Worm (Caenorhabditis elegans) whole organism, young adult: ENCODE results near the gene col-73.
A peak's percentile ranks its signal among the peaks of the same experiment; 100 is the strongest.

Experiments used
- B0261.1 ChIP-seq: sonication (generic microtip); optimal IDR thresholded peaks from 2 replicates; lab custom pipeline; 2016; ENCODE audit warnings: mild to moderate bottlenecking, missing genetic modification characterization, moderate library complexity, missing compliant biosample characterization
- C17E4.6 ChIP-seq: fragments of 200-800 bp; sonication (Bioruptor generic); IDR thresholded peaks from 2 replicates; pipeline ENCODE4 v1.3.6; 2022; ENCODE audit warnings: missing genetic modification reagents, missing genetic modification characterization, missing compliant biosample characterization
- F22D6.2 ChIP-seq: sonication (generic microtip); optimal IDR thresholded peaks from 2 replicates; lab custom pipeline; 2016; ENCODE audit warnings: mild to moderate bottlenecking, missing genetic modification characterization, missing compliant biosample characterization
- F23B12.7 ChIP-seq: sonication (generic microtip); optimal IDR thresholded peaks from 2 replicates; lab custom pipeline; 2017; ENCODE audit warnings: missing genetic modification characterization, mild to moderate bottlenecking, missing compliant biosample characterization, antibody characterized with exemption, moderate library complexity; ENCODE audit not compliant: insufficient read depth
- F57C9.4 ChIP-seq: sonication (generic microtip); optimal IDR thresholded peaks from 2 replicates; lab custom pipeline; 2017; ENCODE audit warnings: mild to moderate bottlenecking, missing genetic modification characterization, missing compliant biosample characterization
- T07F8.4 ChIP-seq: sonication (generic microtip); optimal IDR thresholded peaks from 2 replicates; lab custom pipeline; 2016; ENCODE audit warnings: mild to moderate bottlenecking, missing genetic modification characterization, moderate library complexity, missing compliant biosample characterization
- Y56A3A.18 ChIP-seq: fragments of 200-800 bp; sonication (Bioruptor generic); IDR thresholded peaks from 2 replicates; pipeline ENCODE4 v1.3.6; 2022; ENCODE audit warnings: missing genetic modification reagents, missing genetic modification characterization, missing compliant biosample characterization
- Y79H2A.3 ChIP-seq: fragments of 200-800 bp; sonication (Bioruptor generic); conservative IDR thresholded peaks from 2 replicates; pipeline ENCODE4 v1.3.6; 2022; ENCODE audit warnings: missing genetic modification reagents, missing genetic modification characterization, missing compliant biosample characterization
- Y95B8A.8 ChIP-seq: fragments of 200-800 bp; sonication (Bioruptor generic); IDR thresholded peaks from 2 replicates; pipeline ENCODE4 v1.3.6; 2022; ENCODE audit warnings: missing genetic modification reagents, missing genetic modification characterization, missing compliant biosample characterization
- akir-1 ChIP-seq: fragments of 200-800 bp; sonication (Bioruptor generic); optimal IDR thresholded peaks from 2 replicates; lab custom pipeline; 2018; ENCODE audit warnings: mild to moderate bottlenecking, missing genetic modification characterization, moderate library complexity, missing compliant biosample characterization
- ama-1 ChIP-seq, 3 experiments: fragments of 150-350 bp in 1 of 3; sonication (generic microtip) in 2 of 3; optimal IDR thresholded peaks; 2 replicates each; lab custom pipeline; 2014 to 2018; ENCODE audit warnings: missing biosample characterization in 2 of 3, missing genetic modification characterization in 2 of 3, missing genetic modification reagents in 2 of 3
- aptf-3 ChIP-seq: fragments of 200-800 bp; sonication (Bioruptor generic); IDR thresholded peaks from 2 replicates; pipeline ENCODE4 v1.3.6; 2022; ENCODE audit warnings: missing genetic modification characterization, missing compliant biosample characterization
- atf-7 ChIP-seq: sonication (generic microtip); optimal IDR thresholded peaks from 2 replicates; lab custom pipeline; 2017; ENCODE audit warnings: mild to moderate bottlenecking, missing genetic modification characterization, missing compliant biosample characterization
- attf-3 ChIP-seq: fragments of 200-800 bp; sonication (Bioruptor generic); conservative IDR thresholded peaks from 2 replicates; pipeline ENCODE4 v1.3.6; 2022; ENCODE audit warnings: missing genetic modification reagents, missing genetic modification characterization, missing compliant biosample characterization
- attf-6 ChIP-seq: fragments of 200-800 bp; sonication (Bioruptor generic); IDR thresholded peaks from 2 replicates; pipeline ENCODE4 v1.3.6; 2022; ENCODE audit warnings: missing genetic modification reagents, missing genetic modification characterization, missing compliant biosample characterization
- ccch-3 ChIP-seq: fragments of 200-800 bp; sonication (Bioruptor generic); optimal IDR thresholded peaks from 2 replicates; lab custom pipeline; 2018; ENCODE audit warnings: mild to moderate bottlenecking, missing genetic modification characterization, missing compliant biosample characterization
- cebp-1 ChIP-seq, 2 experiments: fragments of 200-800 bp in 1 of 2; sonication (Bioruptor generic) in 1 of 2; sonication (generic microtip) in 1 of 2; IDR thresholded peaks in 1 of 2; optimal IDR thresholded peaks in 1 of 2; 2 replicates each; pipeline versions ENCODE4 v1.3.6 to Lab custom; 2017 to 2022; ENCODE audit warnings: missing compliant biosample characterization in 2 of 2, missing genetic modification characterization in 2 of 2, mild to moderate bottlenecking in 1 of 2, missing genetic modification reagents in 1 of 2, moderate library complexity in 1 of 2
- ceh-40 ChIP-seq: fragments of 200-800 bp; sonication (Bioruptor generic); IDR thresholded peaks from 2 replicates; pipeline ENCODE4 v1.3.6; 2022; ENCODE audit warnings: missing genetic modification characterization, missing compliant biosample characterization
- ceh-79 ChIP-seq: sonication (generic microtip); optimal IDR thresholded peaks from 2 replicates; lab custom pipeline; 2017; ENCODE audit warnings: mild to moderate bottlenecking, missing genetic modification characterization, missing compliant biosample characterization
- chd-7 ChIP-seq: sonication (generic microtip); optimal IDR thresholded peaks from 2 replicates; lab custom pipeline; 2016; ENCODE audit warnings: mild to moderate bottlenecking, missing genetic modification characterization, moderate library complexity, missing compliant biosample characterization
- die-1 ChIP-seq: sonication (generic microtip); optimal IDR thresholded peaks from 2 replicates; lab custom pipeline; 2016; ENCODE audit warnings: missing genotype, mild to moderate bottlenecking, missing genetic modification characterization, missing compliant biosample characterization
- dpff-1 ChIP-seq: sonication (generic microtip); optimal IDR thresholded peaks from 2 replicates; lab custom pipeline; 2017; ENCODE audit warnings: mild to moderate bottlenecking, missing genetic modification characterization, missing compliant biosample characterization
- dpl-1 ChIP-seq: fragments of 150-350 bp; optimal IDR thresholded peaks from 2 replicates; lab custom pipeline; 2014; ENCODE audit warnings: missing biosample characterization, missing genetic modification reagents, missing genetic modification characterization
- egl-44 ChIP-seq: fragments of 200-800 bp; sonication (Bioruptor generic); IDR thresholded peaks from 2 replicates; pipeline ENCODE4 v1.3.6; 2022; ENCODE audit warnings: missing genetic modification reagents, missing genetic modification characterization, missing compliant biosample characterization
- egrh-3 ChIP-seq: fragments of 200-800 bp; sonication (Bioruptor generic); IDR thresholded peaks from 2 replicates; pipeline ENCODE4 v1.3.6; 2022; ENCODE audit warnings: missing genetic modification reagents, missing genetic modification characterization, missing compliant biosample characterization
- ekl-4 ChIP-seq: fragments of 200-800 bp; sonication (Bioruptor generic); IDR thresholded peaks from 2 replicates; pipeline ENCODE4 v1.3.6; 2022; ENCODE audit warnings: missing genetic modification reagents, missing genetic modification characterization, missing compliant biosample characterization
- gei-17 ChIP-seq: fragments of 200-800 bp; sonication (Bioruptor generic); optimal IDR thresholded peaks from 2 replicates; lab custom pipeline; 2018; ENCODE audit warnings: mild to moderate bottlenecking, missing genetic modification characterization, missing compliant biosample characterization
- him-1 ChIP-seq: sonication (generic microtip); optimal IDR thresholded peaks from 2 replicates; lab custom pipeline; 2016; ENCODE audit warnings: missing genotype, missing genetic modification reagents, missing genetic modification characterization, missing compliant biosample characterization
- hlh-26 ChIP-seq: fragments of 200-800 bp; sonication (Bioruptor generic); conservative IDR thresholded peaks from 2 replicates; pipeline ENCODE4 v1.3.6; 2022; ENCODE audit warnings: missing genetic modification reagents, missing genetic modification characterization, missing compliant biosample characterization
- hmg-20 ChIP-seq: fragments of 200-800 bp; sonication (Bioruptor generic); IDR thresholded peaks from 2 replicates; pipeline ENCODE4 v1.3.6; 2022; ENCODE audit warnings: missing genetic modification reagents, missing genetic modification characterization, missing compliant biosample characterization
- hsf-1 ChIP-seq: fragments of 200-800 bp; sonication (Bioruptor generic); IDR thresholded peaks from 2 replicates; pipeline ENCODE4 v1.3.6; 2022; ENCODE audit warnings: missing genetic modification reagents, missing genetic modification characterization, missing compliant biosample characterization
- lag-1 ChIP-seq: fragments of 200-800 bp; sonication (Bioruptor generic); IDR thresholded peaks from 2 replicates; pipeline ENCODE4 v1.3.6; 2022; ENCODE audit warnings: missing genetic modification reagents, missing genetic modification characterization, missing compliant biosample characterization
- lin-35 ChIP-seq, 3 experiments: fragments of 150-350 bp in 2 of 3; sonication (generic microtip) in 1 of 3; optimal IDR thresholded peaks; 2 replicates each; lab custom pipeline; 2014 to 2018; ENCODE audit warnings: missing biosample characterization in 3 of 3, missing genetic modification characterization in 3 of 3, missing genetic modification reagents in 3 of 3
- lin-40 ChIP-seq: sonication (generic microtip); optimal IDR thresholded peaks from 2 replicates; lab custom pipeline; 2016; ENCODE audit warnings: missing genetic modification characterization, mild to moderate bottlenecking, missing compliant biosample characterization, missing genotype, missing genetic modification reagents
- lsy-27 ChIP-seq: sonication (generic microtip); optimal IDR thresholded peaks from 2 replicates; lab custom pipeline; 2017; ENCODE audit warnings: missing genetic modification characterization, mild to moderate bottlenecking, missing compliant biosample characterization, antibody characterized with exemption, missing genotype, borderline replicate concordance; ENCODE audit not compliant: insufficient read depth
- madf-8 ChIP-seq: fragments of 200-800 bp; sonication (Bioruptor generic); conservative IDR thresholded peaks from 2 replicates; pipeline ENCODE4 v1.3.6; 2022; ENCODE audit warnings: missing genetic modification reagents, missing genetic modification characterization, missing compliant biosample characterization
- mxl-1 ChIP-seq: sonication (generic microtip); optimal IDR thresholded peaks from 2 replicates; lab custom pipeline; 2016; ENCODE audit warnings: missing genetic modification characterization, missing compliant biosample characterization
- nfya-1 ChIP-seq: sonication (generic microtip); optimal IDR thresholded peaks from 2 replicates; lab custom pipeline; 2017; ENCODE audit warnings: antibody characterized with exemption, missing compliant biosample characterization, missing genetic modification characterization, borderline replicate concordance; ENCODE audit not compliant: insufficient read depth
- nfyb-1 ChIP-seq: fragments of 200-800 bp; sonication (Bioruptor generic); IDR thresholded peaks from 2 replicates; pipeline ENCODE4 v1.3.6; 2022; ENCODE audit warnings: missing genetic modification reagents, missing genetic modification characterization, missing compliant biosample characterization
- nhr-120 ChIP-seq: fragments of 200-800 bp; sonication (Bioruptor generic); IDR thresholded peaks from 2 replicates; pipeline ENCODE4 v1.3.6; 2022; ENCODE audit warnings: missing genetic modification characterization, missing compliant biosample characterization
- nhr-27 ChIP-seq: fragments of 200-800 bp; sonication (Bioruptor generic); optimal IDR thresholded peaks from 2 replicates; lab custom pipeline; 2018; ENCODE audit warnings: mild to moderate bottlenecking, missing genetic modification characterization, moderate library complexity, missing compliant biosample characterization
- pha-4 ChIP-seq: fragments of 150-350 bp; sonication (generic microtip); optimal IDR thresholded peaks from 2 replicates; lab custom pipeline; 2014; ENCODE audit warnings: missing biosample characterization, missing genetic modification reagents, missing genetic modification characterization
- rcor-1 ChIP-seq: fragments of 200-800 bp; sonication (Bioruptor generic); IDR thresholded peaks from 2 replicates; pipeline ENCODE4 v1.3.6; 2022; ENCODE audit warnings: missing genetic modification reagents, missing genetic modification characterization, missing compliant biosample characterization
- repo-1 ChIP-seq: sonication (generic microtip); optimal IDR thresholded peaks from 2 replicates; lab custom pipeline; 2017; ENCODE audit warnings: mild to moderate bottlenecking, missing genetic modification characterization, missing compliant biosample characterization
- sea-2 ChIP-seq: fragments of 200-800 bp; sonication (Bioruptor generic); IDR thresholded peaks from 2 replicates; pipeline ENCODE4 v1.3.6; 2022; ENCODE audit warnings: missing genetic modification characterization, missing compliant biosample characterization
- snpc-1.3 ChIP-seq: sonication (generic microtip); optimal IDR thresholded peaks from 2 replicates; lab custom pipeline; 2017; ENCODE audit warnings: missing genetic modification characterization, mild to moderate bottlenecking, missing compliant biosample characterization, antibody characterized with exemption, moderate library complexity, missing genotype, missing genetic modification reagents; ENCODE audit not compliant: insufficient read depth
- tlf-1 ChIP-seq: fragments of 200-800 bp; sonication (Bioruptor generic); optimal IDR thresholded peaks from 2 replicates; lab custom pipeline; 2018; ENCODE audit warnings: mild to moderate bottlenecking, missing genetic modification characterization, missing compliant biosample characterization
- ztf-26 ChIP-seq: sonication (generic microtip); optimal IDR thresholded peaks from 2 replicates; lab custom pipeline; 2017; ENCODE audit warnings: missing genetic modification characterization, missing compliant biosample characterization

Gene col-73

DNA sequence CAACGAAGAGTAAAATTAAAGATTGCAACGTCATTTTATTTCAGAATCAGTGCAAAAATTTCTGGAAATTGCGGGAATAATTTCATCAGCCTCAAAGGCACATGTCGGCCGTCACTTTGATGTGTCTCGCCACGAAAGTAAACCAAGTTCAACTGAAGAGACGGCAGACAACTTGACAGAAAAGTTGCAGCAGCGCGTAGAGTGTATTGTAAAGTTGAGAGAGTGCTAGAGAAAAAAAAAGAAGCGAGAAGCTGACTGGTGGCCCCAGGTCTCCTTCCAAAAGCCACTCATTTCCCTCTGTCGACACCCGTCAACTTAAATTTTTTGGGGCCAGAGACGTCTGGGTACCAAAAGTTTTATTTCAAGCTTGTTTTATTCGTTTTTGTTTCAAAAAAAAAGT lies 31.3 kb upstream of the col-73 start (continued):
- TF ChIP-seq ztf-26 (tag; lab: Kevin White, UChicago) (no peak), lsy-27 (tag; lab: Kevin White, UChicago) (peak; percentile 60), hmg-20 (GFP tag; lab: Robert Waterston, UW) (no peak), atf-7 (tag; lab: Kevin White, UChicago) (no peak), dpl-1 (peak; percentile 31), chd-7 (peak; percentile 9), lin-40 (tag; lab: Kevin White, UChicago) (peak; percentile 24), sea-2 (GFP tag; lab: Robert Waterston, UW) (no peak), snpc-1.3 (tag; lab: Kevin White, UChicago) (peak; percentile 58), nfya-1 (tag; lab: Kevin White, UChicago) (no peak), tlf-1 (GFP tag; lab: Kevin White, UChicago) (peak; percentile 46), die-1 (tag; lab: Kevin White, UChicago) (no peak), T07F8.4 (tag; lab: Kevin White, UChicago) (no peak), F22D6.2 (tag; lab: Kevin White, UChicago) (no peak), gei-17 (GFP tag; lab: Kevin White, UChicago) (no peak), aptf-3 (no peak), mxl-1 (no peak), lag-1 (GFP tag; lab: Robert Waterston, UW) (no peak), F23B12.7 (tag; lab: Kevin White, UChicago) (peak; percentile 80), ceh-79 (no peak), egrh-3 (GFP tag; lab: Robert Waterston, UW) (no peak), Y79H2A.3 (GFP tag; lab: Robert Waterston, UW) (no peak), attf-6 (GFP tag; lab: Robert Waterston, UW) (no peak), him-1 (no peak), egl-44 (GFP tag; lab: Robert Waterston, UW) (no peak), nfyb-1 (GFP tag; lab: Robert Waterston, UW) (0 out of 2 replicates have a peak, but pooled peaks have one; percentile 27), madf-8 (peak; percentile 47; the same call in 1 of the 2 replicates), ama-1 (optimal IDR thresholded peaks at IDR 0.05; lab: Kevin White, UChicago) (no peak), ama-1 (GFP tag; optimal IDR thresholded peaks at IDR 0.05; lab: Kevin White, UChicago) (no peak), lin-35 (GFP tag; optimal IDR thresholded peaks at IDR 0.05; lab: Kevin White, UChicago) (peak in 1 of 3 experiments; percentile 68), ccch-3 (GFP tag; lab: Kevin White, UChicago) (no peak), pha-4 (peak; percentile 37), nhr-27 (no peak), ekl-4 (GFP tag; lab: Robert Waterston, UW) (peak; percentile 64), repo-1 (no peak), dpff-1 (tag; lab: Kevin White, UChicago) (no peak), hsf-1 (GFP tag; lab: Robert Waterston, UW) (peak; percentile 96), hlh-26 (GFP tag; lab: Robert Waterston, UW) (no peak), rcor-1 (peak; percentile 61), cebp-1 (GFP tag; IDR thresholded peaks at IDR 0.05; lab: Robert Waterston, UW) (peak; percentile 66), cebp-1 (tag; optimal IDR thresholded peaks at IDR 0.05; lab: Kevin White, UChicago) (peak; percentile 80), B0261.1 (tag; lab: Kevin White, UChicago) (no peak), C17E4.6 (no peak), Y95B8A.8 (GFP tag; lab: Robert Waterston, UW) (0 out of 2 replicates have a peak, but pooled peaks have one; percentile 60), attf-3 (GFP tag; lab: Robert Waterston, UW) (no peak), akir-1 (no peak), F57C9.4 (tag; lab: Kevin White, UChicago) (no peak), Y56A3A.18 (no peak), ceh-40 (GFP tag; lab: Robert Waterston, UW) (no peak), nhr-120 (GFP tag; lab: Robert Waterston, UW) (no peak)
